Fruit fly (Drosophila melanogaster) whole organism, embryonic: Measurements from ENCODE around the gene CG1840.

Experiments
- Bgb ChIP-seq: fragments of 200-800 bp; sonication (Bioruptor generic); IDR thresholded peaks from 2 replicates; pipeline ENCODE4 v1.3.6; 2022; ENCODE audit warnings: missing biosample characterization, missing genetic modification characterization; ENCODE audit not compliant: partially characterized antibody
- CG1024 ChIP-seq: fragments of 200-800 bp; sonication (Bioruptor generic); IDR thresholded peaks from 2 replicates; pipeline ENCODE4 v1.3.6; 2022; ENCODE audit warnings: missing biosample characterization, missing genetic modification characterization
- CG12236 ChIP-seq: fragments of 200-800 bp; sonication (Bioruptor generic); optimal IDR thresholded peaks from 2 replicates; lab custom pipeline; 2016; ENCODE audit warnings: missing biosample characterization, missing genetic modification characterization
- CG13775 ChIP-seq: fragments of 200-800 bp; sonication (Bioruptor generic); optimal IDR thresholded peaks from 3 replicates; lab custom pipeline; 2017; ENCODE audit warnings: missing biosample characterization, mild to moderate bottlenecking, missing genetic modification characterization
- CG17361 ChIP-seq: fragments of 200-800 bp; sonication (Bioruptor generic); IDR thresholded peaks from 3 replicates; pipeline ENCODE4 v1.3.6; 2022; ENCODE audit warnings: missing biosample characterization, missing genetic modification characterization
- CG17385 ChIP-seq: fragments of 200-800 bp; sonication (Bioruptor generic); optimal IDR thresholded peaks from 3 replicates; lab custom pipeline; 2018; ENCODE audit warnings: missing biosample characterization, mild to moderate bottlenecking, missing genetic modification characterization
- CG1792 ChIP-seq: fragments of 200-800 bp; sonication (Bioruptor generic); optimal IDR thresholded peaks from 2 replicates; lab custom pipeline; 2016; ENCODE audit warnings: missing biosample characterization, missing genetic modification characterization
- CG2116 ChIP-seq: fragments of 200-800 bp; sonication (Bioruptor generic); optimal IDR thresholded peaks from 3 replicates; lab custom pipeline; 2018; ENCODE audit warnings: missing biosample characterization, mild to moderate bottlenecking, missing genetic modification characterization
- CG3995 ChIP-seq: fragments of 200-800 bp; sonication (Bioruptor generic); optimal IDR thresholded peaks from 3 replicates; lab custom pipeline; 2016; ENCODE audit warnings: missing biosample characterization, missing genetic modification characterization
- CG4424 ChIP-seq: fragments of 200-800 bp; sonication (Bioruptor generic); optimal IDR thresholded peaks from 3 replicates; lab custom pipeline; 2016; ENCODE audit warnings: missing biosample characterization, missing genetic modification characterization
- CG4820 ChIP-seq: fragments of 200-800 bp; sonication (Bioruptor generic); optimal IDR thresholded peaks from 3 replicates; lab custom pipeline; 2016; ENCODE audit warnings: missing biosample characterization, missing genetic modification characterization
- CG4854 ChIP-seq: fragments of 200-800 bp; sonication (Bioruptor generic); optimal IDR thresholded peaks from 2 replicates; lab custom pipeline; 2016; ENCODE audit warnings: missing biosample characterization, missing genetic modification characterization, inconsistent platforms
- CG8359 ChIP-seq: fragments of 200-800 bp; sonication (Bioruptor generic); optimal IDR thresholded peaks from 2 replicates; lab custom pipeline; 2017; ENCODE audit warnings: missing biosample characterization, mild to moderate bottlenecking, missing genetic modification characterization, borderline replicate concordance
- CG8478 ChIP-seq: fragments of >200 bp; optimal IDR thresholded peaks from 2 replicates; lab custom pipeline; 2018
- CG9437 ChIP-seq: fragments of 200-800 bp; sonication (Bioruptor generic); optimal IDR thresholded peaks from 2 replicates; lab custom pipeline; 2018; ENCODE audit warnings: missing biosample characterization, mild to moderate bottlenecking, missing genetic modification characterization
- Dp ChIP-seq: fragments of 200-800 bp; sonication (Bioruptor generic); optimal IDR thresholded peaks from 2 replicates; lab custom pipeline; 2018; ENCODE audit warnings: missing biosample characterization, mild to moderate bottlenecking, missing genetic modification characterization, moderate library complexity
- Drgx ChIP-seq: fragments of 200-800 bp; sonication (Bioruptor generic); IDR thresholded peaks from 2 replicates; pipeline ENCODE4 v1.3.6; 2022; ENCODE audit warnings: missing biosample characterization, missing genetic modification characterization
- E2f2 ChIP-seq: fragments of 200-800 bp; sonication (Bioruptor generic); IDR thresholded peaks from 2 replicates; pipeline ENCODE4 v1.3.6; 2022; ENCODE audit warnings: missing biosample characterization, missing genetic modification characterization
- Ets65A ChIP-seq: fragments of 200-800 bp; sonication (Bioruptor generic); peaks from one replicate; lab custom pipeline; 2016; ENCODE audit warnings: missing biosample characterization, missing genetic modification characterization
- HLH54F ChIP-seq: fragments of 200-800 bp; sonication (Bioruptor generic); optimal IDR thresholded peaks from 3 replicates; lab custom pipeline; 2016; ENCODE audit warnings: missing biosample characterization, missing genetic modification characterization
- Hr51 ChIP-seq, 2 experiments: fragments of 200-800 bp; sonication (Bioruptor generic); optimal IDR thresholded peaks; 2 replicates in 1 of 2; 3 replicates in 1 of 2; lab custom pipeline; 2016 to 2018; ENCODE audit warnings: missing biosample characterization in 2 of 2, missing genetic modification characterization in 2 of 2, mild to moderate bottlenecking in 1 of 2, moderate library complexity in 1 of 2
- Hr78 ChIP-seq, 2 experiments: fragments of 200-800 bp in 1 of 2; fragments of >200 bp in 1 of 2; sonication (Bioruptor generic) in 1 of 2; optimal IDR thresholded peaks; 2 replicates each; lab custom pipeline; 2017 to 2019; ENCODE audit warnings: missing biosample characterization in 2 of 2, missing genetic modification characterization in 2 of 2, mild to moderate bottlenecking in 1 of 2, moderate library complexity in 1 of 2
- Med ChIP-seq: fragments of 200-800 bp; sonication (Bioruptor generic); peaks from one replicate; lab custom pipeline; 2016; ENCODE audit warnings: missing biosample characterization, missing genetic modification characterization, mild to moderate bottlenecking, inconsistent platforms, moderate library complexity
- NC2α ChIP-seq: fragments of 200-800 bp; sonication (Bioruptor generic); optimal IDR thresholded peaks from 2 replicates; lab custom pipeline; 2016; ENCODE audit warnings: missing biosample characterization, missing genetic modification characterization
- NC2β ChIP-seq: fragments of 200-800 bp; sonication (Bioruptor generic); optimal IDR thresholded peaks from 2 replicates; lab custom pipeline; 2016; ENCODE audit warnings: missing biosample characterization, missing genetic modification characterization
- Optix ChIP-seq: fragments of 200-800 bp; sonication (Bioruptor generic); IDR thresholded peaks from 3 replicates; pipeline ENCODE4 v1.3.6; 2022; ENCODE audit warnings: missing biosample characterization, missing genetic modification characterization
- az2 ChIP-seq: fragments of 200-800 bp; sonication (Bioruptor generic); optimal IDR thresholded peaks from 3 replicates; lab custom pipeline; 2016; ENCODE audit warnings: missing biosample characterization, missing genetic modification characterization
- chif ChIP-seq, 2 experiments: fragments of 200-800 bp; sonication (Bioruptor generic); optimal IDR thresholded peaks; 3 replicates each; lab custom pipeline; 2016; ENCODE audit warnings: missing biosample characterization in 2 of 2, missing genetic modification characterization in 2 of 2
- chinmo ChIP-seq: fragments of 200-800 bp; sonication (Bioruptor generic); IDR thresholded peaks from 4 replicates; pipeline ENCODE4 v1.3.6; 2022; ENCODE audit warnings: missing biosample characterization, missing genetic modification characterization; ENCODE audit not compliant: partially characterized antibody
- chn ChIP-seq: fragments of 200-800 bp; sonication (Bioruptor generic); optimal IDR thresholded peaks from 2 replicates; lab custom pipeline; 2016; ENCODE audit warnings: missing biosample characterization, missing genetic modification characterization
- crp ChIP-seq, 2 experiments: fragments of 200-800 bp; sonication (Bioruptor generic); optimal IDR thresholded peaks; 2 replicates in 1 of 2; 3 replicates in 1 of 2; lab custom pipeline; 2017; ENCODE audit warnings: missing biosample characterization in 2 of 2, missing genetic modification characterization in 2 of 2, mild to moderate bottlenecking in 1 of 2, moderate library complexity in 1 of 2
- dmrt99B ChIP-seq: fragments of 200-800 bp; sonication (Bioruptor generic); optimal IDR thresholded peaks from 2 replicates; lab custom pipeline; 2018; ENCODE audit warnings: missing biosample characterization, mild to moderate bottlenecking, missing genetic modification characterization, moderate library complexity
- fd102C ChIP-seq: fragments of 200-800 bp; sonication (Bioruptor generic); optimal IDR thresholded peaks from 2 replicates; lab custom pipeline; 2018; ENCODE audit warnings: missing biosample characterization, mild to moderate bottlenecking, missing genetic modification characterization, moderate library complexity
- grn ChIP-seq: fragments of 200-800 bp; sonication (Bioruptor generic); optimal IDR thresholded peaks from 3 replicates; lab custom pipeline; 2017; ENCODE audit warnings: missing biosample characterization, missing genetic modification characterization
- ham ChIP-seq: fragments of 200-800 bp; sonication (Bioruptor generic); IDR thresholded peaks from 2 replicates; pipeline ENCODE4 v1.3.6; 2022; ENCODE audit warnings: missing biosample characterization, missing genetic modification characterization
- jing ChIP-seq: fragments of 200-800 bp; sonication (Bioruptor generic); optimal IDR thresholded peaks from 2 replicates; lab custom pipeline; 2018; ENCODE audit warnings: missing biosample characterization, mild to moderate bottlenecking, missing genetic modification characterization
- mirr ChIP-seq: fragments of 200-800 bp; sonication (Bioruptor generic); optimal IDR thresholded peaks from 3 replicates; lab custom pipeline; 2018; ENCODE audit warnings: missing biosample characterization, mild to moderate bottlenecking, missing genetic modification characterization
- p53 ChIP-seq: fragments of 200-800 bp; sonication (Bioruptor generic); optimal IDR thresholded peaks from 2 replicates; lab custom pipeline; 2016; ENCODE audit warnings: missing biosample characterization, missing genetic modification characterization
- psq ChIP-seq: fragments of 200-800 bp; sonication (Bioruptor generic); optimal IDR thresholded peaks from 2 replicates; lab custom pipeline; 2017; ENCODE audit warnings: missing biosample characterization, missing genetic modification characterization
- sc ChIP-seq, 3 experiments: fragments of >200 bp in 2 of 3; fragments of 200-800 bp in 1 of 3; sonication (Bioruptor generic) in 1 of 3; optimal IDR thresholded peaks; 2 replicates in 2 of 3; 3 replicates in 1 of 3; lab custom pipeline; 2017; ENCODE audit warnings: mild to moderate bottlenecking in 1 of 3, missing biosample characterization in 1 of 3, missing genetic modification characterization in 1 of 3, missing genetic modification reagents in 1 of 3
- sd ChIP-seq: fragments of 200-800 bp; sonication (Bioruptor generic); optimal IDR thresholded peaks from 3 replicates; lab custom pipeline; 2018; ENCODE audit warnings: missing biosample characterization, mild to moderate bottlenecking, missing genetic modification characterization, moderate library complexity
- sens ChIP-seq: fragments of 200-800 bp; sonication (Bioruptor generic); peaks from one replicate; lab custom pipeline; 2016; ENCODE audit warnings: missing biosample characterization, missing genetic modification characterization
- sima ChIP-seq: fragments of 200-800 bp; sonication (Bioruptor generic); optimal IDR thresholded peaks from 2 replicates; lab custom pipeline; 2016; ENCODE audit warnings: missing biosample characterization, missing genetic modification characterization
- tgo ChIP-seq: fragments of 200-800 bp; sonication (Bioruptor generic); IDR thresholded peaks from 3 replicates; pipeline ENCODE4 v1.3.6; 2022; ENCODE audit warnings: missing biosample characterization, missing genetic modification characterization
- tin ChIP-seq: fragments of 200-800 bp; sonication (Bioruptor generic); optimal IDR thresholded peaks from 3 replicates; lab custom pipeline; 2016; ENCODE audit warnings: missing biosample characterization, missing genetic modification characterization
- zen2 ChIP-seq: fragments of 200-800 bp; sonication (Bioruptor generic); IDR thresholded peaks from 3 replicates; pipeline ENCODE4 v1.3.6; 2022; ENCODE audit warnings: missing biosample characterization, missing genetic modification characterization; ENCODE audit not compliant: partially characterized antibody

The CG1840 gene

dm6 chrX:11854758-11855465 is 33.2 kb upstream of the CG1840 start, which contains the start of the genes CG10347 and ATP7 (continued):
- TF ChIP-seq crp (GFP tag; optimal IDR thresholded peaks at IDR 0.05; lab: Kevin White, UChicago) = peak in 1 of 2 experiments; percentile 72
- peak; percentile 80; the same call in 2 of the 4 replicates for TF ChIP-seq chinmo (GFP tag; lab: Robert Waterston, UW)
- peak; percentile 60 for TF ChIP-seq grn
- TF ChIP-seq CG12236 (GFP tag; lab: Kevin White, UChicago) = no peak
- TF ChIP-seq CG9437 (GFP tag; lab: Kevin White, UChicago) = peak; percentile 13
- no peak for TF ChIP-seq NC2α (GFP tag; lab: Kevin White, UChicago)
- TF ChIP-seq Hr78 (GFP tag; optimal IDR thresholded peaks at IDR 0.05; lab: Kevin White, UChicago) = no peak
- peak; percentile 43 for TF ChIP-seq p53 (GFP tag; lab: Kevin White, UChicago)
- no peak for TF ChIP-seq sc (optimal IDR thresholded peaks at IDR 0.05; lab: Kevin White, UChicago)
- TF ChIP-seq sc (GFP tag; optimal IDR thresholded peaks at IDR 0.05; lab: Kevin White, UChicago) = no peak
- peak; percentile 17 to 21 for TF ChIP-seq Hr51 (GFP tag; optimal IDR thresholded peaks at IDR 0.05; lab: Kevin White, UChicago)
- no peak for TF ChIP-seq psq (GFP tag; lab: Kevin White, UChicago)
- peak; percentile 13 for TF ChIP-seq az2 (GFP tag; lab: Kevin White, UChicago)
- peak; percentile 13 for TF ChIP-seq CG17385 (GFP tag; lab: Kevin White, UChicago)
- TF ChIP-seq CG13775 (GFP tag; lab: Kevin White, UChicago) = peak; percentile 26
- TF ChIP-seq CG17361 (GFP tag; lab: Robert Waterston, UW) = 0 out of 3 replicates have a peak, but pooled peaks have one; percentile 11
- no peak for TF ChIP-seq ham
- TF ChIP-seq chn (GFP tag; lab: Kevin White, UChicago) = peak; percentile 12
- TF ChIP-seq tin (GFP tag; lab: Kevin White, UChicago) = peak; percentile 25
- TF ChIP-seq Optix (GFP tag; lab: Robert Waterston, UW) = no peak
- TF ChIP-seq CG4424 (GFP tag; lab: Kevin White, UChicago) = peak; percentile 16
- TF ChIP-seq CG3995 (GFP tag; lab: Kevin White, UChicago) = peak; percentile 94
- peak; percentile 3 for TF ChIP-seq dmrt99B (tag; lab: Kevin White, UChicago)
- peak; percentile 11 for TF ChIP-seq CG1792 (GFP tag; lab: Kevin White, UChicago)
- TF ChIP-seq fd102C (GFP tag; lab: Kevin White, UChicago) = no peak
- TF ChIP-seq, all 482 proteins: peak for 170

DNA sequence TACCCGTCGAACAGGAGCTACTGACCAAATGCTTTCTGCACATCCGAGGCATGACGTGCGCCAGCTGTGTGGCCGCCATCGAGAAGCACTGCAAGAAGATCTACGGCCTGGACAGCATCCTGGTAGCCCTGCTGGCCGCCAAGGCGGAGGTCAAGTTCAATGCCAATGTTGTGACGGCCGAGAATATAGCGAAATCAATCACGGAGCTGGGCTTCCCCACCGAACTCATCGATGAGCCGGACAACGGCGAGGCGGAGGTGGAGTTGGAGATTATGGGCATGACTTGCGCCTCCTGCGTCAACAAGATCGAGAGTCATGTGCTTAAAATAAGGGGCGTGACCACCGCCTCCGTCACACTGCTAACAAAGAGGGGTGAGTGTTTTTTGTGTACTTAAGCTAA is 32.2 kb upstream of the CG1840 start:
- TF ChIP-seq sens (GFP tag; lab: Kevin White, UChicago) (peak; percentile 20), chif (GFP tag; optimal IDR thresholded peaks at IDR 0.05; lab: Kevin White, UChicago) (no peak)

DNA sequence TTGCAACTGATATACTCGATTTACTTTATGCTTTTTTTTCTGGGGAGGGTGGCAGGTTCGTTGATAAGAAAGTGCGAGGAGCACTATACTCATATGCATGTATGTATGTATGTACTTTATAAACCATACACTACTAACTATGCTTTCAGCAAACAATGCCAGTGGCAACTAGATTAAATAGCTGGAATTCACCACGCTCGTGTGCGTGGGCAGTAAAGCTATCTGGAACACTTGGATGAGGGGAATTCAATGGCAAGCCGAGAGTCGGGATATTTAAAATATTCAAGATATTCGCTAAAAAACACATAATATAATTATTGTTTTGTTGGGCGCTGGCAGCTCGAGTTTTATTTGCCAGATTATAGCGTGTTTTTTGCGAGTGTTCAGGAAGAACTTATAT is 31.3 kb upstream of the CG1840 start:
- TF ChIP-seq Dp (GFP tag; lab: Kevin White, UChicago) (peak; percentile 12), zen2 (no peak), Bgb (GFP tag; lab: Robert Waterston, UW) (no peak), CG4820 (GFP tag; lab: Kevin White, UChicago) (no peak), sd (tag; lab: Kevin White, UChicago) (peak; percentile 16), HLH54F (GFP tag; lab: Kevin White, UChicago) (no peak), CG8359 (no peak), jing (GFP tag; lab: Kevin White, UChicago) (no peak), CG3995 (GFP tag; lab: Kevin White, UChicago) (no peak), sima (GFP tag; lab: Kevin White, UChicago) (no peak), NC2β (GFP tag; lab: Kevin White, UChicago) (no peak), mirr (GFP tag; lab: Kevin White, UChicago) (peak; percentile 4), Ets65A (GFP tag; lab: Kevin White, UChicago) (no peak), chn (GFP tag; lab: Kevin White, UChicago) (no peak), Drgx (peak; percentile 39; the same call in 1 of the 2 replicates), CG4854 (GFP tag; lab: Kevin White, UChicago) (no peak), Med (GFP tag; lab: Kevin White, UChicago) (peak; percentile 58), tgo (no peak), CG1024 (GFP tag; lab: Robert Waterston, UW) (no peak), CG2116 (no peak), CG8478 (lab: Kevin White, UChicago) (no peak), E2f2 (GFP tag; lab: Robert Waterston, UW) (peak; percentile 40)
